In genomic region chrV:20749098-20749497, ce11 we compare ENCODE assay signal across 3 worm cellular contexts.
TF ChIP-seq lines count a peak whose summit lies in the region.

No protein-coding gene starts in this region.

TF ChIP-seq in whole organism, L1 larva, 84 proteins besides CTCF, POLR2A, EP300 and RAD21 (continued from another document):
- TF ChIP-seq lsy-2 (tag; optimal IDR thresholded peaks at IDR 0.05; lab: Kevin White, UChicago) (peak in 1 of 2 experiments; percentile 86), snpc-4 (tag; optimal IDR thresholded peaks at IDR 0.05; lab: Kevin White, UChicago) (no peak), ceh-88 (GFP tag; IDR thresholded peaks at IDR 0.05; lab: Robert Waterston, UW) (no peak), nhr-77 (tag; optimal IDR thresholded peaks at IDR 0.05; lab: Kevin White, UChicago) (peak; percentile 69), mep-1 (tag; optimal IDR thresholded peaks at IDR 0.05; lab: Kevin White, UChicago) (no peak)

TF ChIP-seq in whole organism, L2 larva, 48 proteins besides CTCF, POLR2A, EP300 and RAD21 (continued from another document):
- TF ChIP-seq ztf-11 (tag; optimal IDR thresholded peaks at IDR 0.05; lab: Kevin White, UChicago): no peak
- TF ChIP-seq nhr-129 (tag; optimal IDR thresholded peaks at IDR 0.05; lab: Kevin White, UChicago): peak; percentile 49
- no peak for TF ChIP-seq lin-39 (tag; optimal IDR thresholded peaks at IDR 0.05; lab: Kevin White, UChicago)
- no peak for TF ChIP-seq mdl-1 (tag; optimal IDR thresholded peaks at IDR 0.05; lab: Kevin White, UChicago)
- no peak for TF ChIP-seq sem-4 (tag; optimal IDR thresholded peaks at IDR 0.05; lab: Kevin White, UChicago)
- TF ChIP-seq sma-9 (GFP tag; optimal IDR thresholded peaks at IDR 0.05; lab: Kevin White, UChicago): peak; percentile 15
- no peak for TF ChIP-seq sma-9 (tag; optimal IDR thresholded peaks at IDR 0.05; lab: Kevin White, UChicago)
- no peak for TF ChIP-seq ceh-16 (tag; optimal IDR thresholded peaks at IDR 0.05; lab: Kevin White, UChicago)

TF ChIP-seq in whole organism, late embryonic, 69 proteins besides CTCF, POLR2A, EP300 and RAD21 (continued from another document):
- TF ChIP-seq pat-9 (tag; optimal IDR thresholded peaks at IDR 0.05; lab: Kevin White, UChicago) (no peak), che-1 (tag; optimal IDR thresholded peaks at IDR 0.05; lab: Kevin White, UChicago) (no peak), T23F11.4 (GFP tag; optimal IDR thresholded peaks at IDR 0.05; lab: Kevin White, UChicago) (no peak), K09A11.1 (tag; optimal IDR thresholded peaks at IDR 0.05; lab: Kevin White, UChicago; ENCODE audit: insufficient read depth) (no peak), ceh-18 (tag; optimal IDR thresholded peaks at IDR 0.05; lab: Kevin White, UChicago) (peak; percentile 21), pax-1 (tag; optimal IDR thresholded peaks at IDR 0.05; lab: Kevin White, UChicago) (peak; percentile 72), ceh-30 (tag; optimal IDR thresholded peaks at IDR 0.05; lab: Kevin White, UChicago) (no peak), ahr-1 (tag; optimal IDR thresholded peaks at IDR 0.05; lab: Kevin White, UChicago) (no peak), pha-2 (tag; optimal IDR thresholded peaks at IDR 0.05; lab: Kevin White, UChicago) (peak; percentile 68)
